Fruit fly (Drosophila melanogaster) whole organism, embryonic: ENCODE measurements around the gene Ald2.

ENCODE experiments used
- Abd-B ChIP-seq: fragments of 200-800 bp; sonication (Bioruptor generic); optimal IDR thresholded peaks from 2 replicates; lab custom pipeline; 2018; ENCODE audit warnings: missing biosample characterization, mild to moderate bottlenecking, missing genetic modification characterization, moderate library complexity
- BtbVII ChIP-seq: fragments of 200-800 bp; sonication (Bioruptor generic); optimal IDR thresholded peaks from 3 replicates; lab custom pipeline; 2017; ENCODE audit warnings: missing biosample characterization, mild to moderate bottlenecking, missing genetic modification characterization
- CG11504 ChIP-seq: fragments of 200-800 bp; sonication (Bioruptor generic); optimal IDR thresholded peaks from 3 replicates; lab custom pipeline; 2019; ENCODE audit warnings: missing biosample characterization, mild to moderate bottlenecking, missing genetic modification characterization, moderate library complexity
- CG12769 ChIP-seq: fragments of 200-800 bp; sonication (Bioruptor generic); optimal IDR thresholded peaks from 2 replicates; lab custom pipeline; 2019; ENCODE audit warnings: missing biosample characterization, mild to moderate bottlenecking, missing genetic modification characterization, moderate library complexity
- CG13424 ChIP-seq: fragments of 200-800 bp; sonication (Bioruptor generic); optimal IDR thresholded peaks from 2 replicates; lab custom pipeline; 2019; ENCODE audit warnings: missing biosample characterization, mild to moderate bottlenecking, missing genetic modification characterization, moderate library complexity
- CG14050 ChIP-seq: fragments of 200-800 bp; sonication (Bioruptor generic); IDR thresholded peaks from 3 replicates; pipeline ENCODE4 v1.3.6; 2022; ENCODE audit warnings: missing biosample characterization, missing genetic modification characterization
- CG14441 ChIP-seq: fragments of 200-800 bp; sonication (Bioruptor generic); IDR thresholded peaks from 2 replicates; pipeline ENCODE4 v1.3.6; 2022; ENCODE audit warnings: missing biosample characterization, missing genetic modification characterization
- CG15269 ChIP-seq: fragments of 200-800 bp; sonication (Bioruptor generic); optimal IDR thresholded peaks from 2 replicates; lab custom pipeline; 2018; ENCODE audit warnings: missing biosample characterization, mild to moderate bottlenecking, missing genetic modification characterization, moderate library complexity
- CG17612 ChIP-seq: fragments of 200-800 bp; sonication (Bioruptor generic); IDR thresholded peaks from 2 replicates; pipeline ENCODE4 v1.3.6; 2022; ENCODE audit warnings: missing biosample characterization, missing genetic modification characterization
- CG18262 ChIP-seq: fragments of 200-800 bp; optimal IDR thresholded peaks from 3 replicates; lab custom pipeline; 2019; ENCODE audit warnings: missing biosample characterization, mild to moderate bottlenecking, missing genetic modification characterization, moderate library complexity
- CG32532 ChIP-seq: fragments of 200-800 bp; sonication (Bioruptor generic); IDR thresholded peaks from 2 replicates; pipeline ENCODE4 v1.3.6; 2022; ENCODE audit warnings: missing biosample characterization, missing genetic modification characterization
- CG32772 ChIP-seq: fragments of 200-800 bp; sonication (Bioruptor generic); IDR thresholded peaks from 2 replicates; pipeline ENCODE4 v1.3.6; 2022; ENCODE audit warnings: missing biosample characterization, missing genetic modification characterization
- CG34224 ChIP-seq: fragments of 200-800 bp; sonication (Bioruptor generic); IDR thresholded peaks from 3 replicates; pipeline ENCODE4 v1.3.6; 2022; ENCODE audit warnings: missing biosample characterization, missing genetic modification characterization; ENCODE audit not compliant: partially characterized antibody
- CG8944 ChIP-seq: fragments of 200-800 bp; sonication (Bioruptor generic); optimal IDR thresholded peaks from 3 replicates; lab custom pipeline; 2016; ENCODE audit warnings: missing biosample characterization, missing genetic modification characterization
- CG9609 ChIP-seq: fragments of 200-800 bp; sonication (Bioruptor generic); optimal IDR thresholded peaks from 3 replicates; lab custom pipeline; 2016; ENCODE audit warnings: missing biosample characterization, missing genetic modification characterization
- CG9817 ChIP-seq: fragments of 200-800 bp; sonication (Bioruptor generic); optimal IDR thresholded peaks from 2 replicates; lab custom pipeline; 2018; ENCODE audit warnings: missing biosample characterization, mild to moderate bottlenecking, missing genetic modification characterization, moderate library complexity
- CTCF ChIP-seq: fragments of 200-800 bp; sonication (Bioruptor generic); optimal IDR thresholded peaks from 2 replicates; lab custom pipeline; 2017; ENCODE audit warnings: missing biosample characterization, mild to moderate bottlenecking, missing genetic modification characterization, moderate library complexity
- Drgx ChIP-seq: fragments of 200-800 bp; sonication (Bioruptor generic); IDR thresholded peaks from 2 replicates; pipeline ENCODE4 v1.3.6; 2022; ENCODE audit warnings: missing biosample characterization, missing genetic modification characterization
- E2f1 ChIP-seq: fragments of 200-800 bp; sonication (Bioruptor generic); IDR thresholded peaks from 2 replicates; pipeline ENCODE4 v1.3.6; 2022; ENCODE audit warnings: missing biosample characterization, missing genetic modification characterization
- HLH3B ChIP-seq: fragments of 200-800 bp; sonication (Bioruptor generic); IDR thresholded peaks from 2 replicates; pipeline ENCODE4 v1.3.6; 2022; ENCODE audit warnings: missing biosample characterization, missing genetic modification characterization
- MESR4 ChIP-seq: fragments of 200-800 bp; sonication (Bioruptor generic); optimal IDR thresholded peaks from 2 replicates; lab custom pipeline; 2018; ENCODE audit warnings: missing biosample characterization, mild to moderate bottlenecking, missing genetic modification characterization, moderate library complexity
- Mad ChIP-seq: fragments of 200-800 bp; sonication (Bioruptor generic); optimal IDR thresholded peaks from 2 replicates; lab custom pipeline; 2016; ENCODE audit warnings: missing biosample characterization, missing genetic modification characterization
- Mrtf ChIP-seq: fragments of 200-800 bp; sonication (Bioruptor generic); IDR thresholded peaks from 3 replicates; pipeline ENCODE4 v1.3.6; 2022; ENCODE audit warnings: missing biosample characterization, missing genetic modification characterization
- NC2β ChIP-seq: fragments of 200-800 bp; sonication (Bioruptor generic); optimal IDR thresholded peaks from 2 replicates; lab custom pipeline; 2016; ENCODE audit warnings: missing biosample characterization, missing genetic modification characterization
- NFAT ChIP-seq: fragments of 200-800 bp; sonication (Bioruptor generic); IDR thresholded peaks from 2 replicates; pipeline ENCODE4 v1.3.6; 2022; ENCODE audit warnings: missing biosample characterization, missing genetic modification characterization
- Pdp1 ChIP-seq, 2 experiments: fragments of 200-800 bp; sonication (Bioruptor generic); optimal IDR thresholded peaks; 3 replicates each; lab custom pipeline; 2016; ENCODE audit warnings: missing biosample characterization in 2 of 2, missing genetic modification characterization in 2 of 2, mild to moderate bottlenecking in 1 of 2, moderate library complexity in 1 of 2
- Rfx ChIP-seq: fragments of 200-800 bp; sonication (Bioruptor generic); IDR thresholded peaks from 2 replicates; pipeline ENCODE4 v1.3.6; 2022; ENCODE audit warnings: missing biosample characterization, missing genetic modification characterization
- Six4 ChIP-seq: fragments of 200-800 bp; sonication (Bioruptor generic); optimal IDR thresholded peaks from 2 replicates; lab custom pipeline; 2016; ENCODE audit warnings: missing biosample characterization, missing genetic modification characterization
- Sry-δ ChIP-seq: fragments of 200-800 bp; sonication (Bioruptor generic); optimal IDR thresholded peaks from 2 replicates; lab custom pipeline; 2016; ENCODE audit warnings: missing biosample characterization, missing genetic modification characterization
- az2 ChIP-seq: fragments of 200-800 bp; sonication (Bioruptor generic); optimal IDR thresholded peaks from 3 replicates; lab custom pipeline; 2016; ENCODE audit warnings: missing biosample characterization, missing genetic modification characterization
- bigmax ChIP-seq: fragments of 200-800 bp; sonication (Bioruptor generic); optimal IDR thresholded peaks from 2 replicates; lab custom pipeline; 2018; ENCODE audit warnings: missing biosample characterization, mild to moderate bottlenecking, missing genetic modification characterization
- cwo ChIP-seq: fragments of 200-800 bp; sonication (Bioruptor generic); optimal IDR thresholded peaks from 3 replicates; lab custom pipeline; 2017; ENCODE audit warnings: missing biosample characterization, missing genetic modification characterization, mild to moderate bottlenecking, moderate library complexity, missing genetic modification reagents
- dan ChIP-seq: fragments of 200-800 bp; sonication (Bioruptor generic); IDR thresholded peaks from 2 replicates; pipeline ENCODE4 v1.3.6; 2022; ENCODE audit warnings: missing biosample characterization, missing genetic modification characterization
- dmrt99B ChIP-seq: fragments of 200-800 bp; sonication (Bioruptor generic); optimal IDR thresholded peaks from 2 replicates; lab custom pipeline; 2018; ENCODE audit warnings: missing biosample characterization, mild to moderate bottlenecking, missing genetic modification characterization, moderate library complexity
- ewg ChIP-seq: fragments of 200-800 bp; sonication (Bioruptor generic); optimal IDR thresholded peaks from 3 replicates; lab custom pipeline; 2017; ENCODE audit warnings: mild to moderate bottlenecking, missing biosample characterization, missing genetic modification reagents, missing genetic modification characterization
- fd96Cb ChIP-seq: fragments of 200-800 bp; sonication (Bioruptor generic); optimal IDR thresholded peaks from 2 replicates; lab custom pipeline; 2018; ENCODE audit warnings: missing biosample characterization, mild to moderate bottlenecking, missing genetic modification characterization, moderate library complexity
- ftz-f1 ChIP-seq: fragments of 200-800 bp; sonication (Bioruptor generic); optimal IDR thresholded peaks from 2 replicates; lab custom pipeline; 2016; ENCODE audit warnings: missing biosample characterization, missing genetic modification characterization
- lbe ChIP-seq: fragments of 200-800 bp; sonication (Bioruptor generic); optimal IDR thresholded peaks from 2 replicates; lab custom pipeline; 2016; ENCODE audit warnings: missing biosample characterization, mild to moderate bottlenecking, missing genetic modification characterization
- lmd ChIP-seq: fragments of 200-800 bp; sonication (Bioruptor generic); IDR thresholded peaks from 2 replicates; pipeline ENCODE4 v1.3.6; 2022; ENCODE audit warnings: missing biosample characterization, missing genetic modification characterization
- pan ChIP-seq, 4 experiments: fragments of >200 bp in 3 of 4; fragments of 200-800 bp in 1 of 4; sonication (Bioruptor generic) in 1 of 4; optimal IDR thresholded peaks in 3 of 4; IDR thresholded peaks in 1 of 4; 2 replicates each; pipeline versions ENCODE4 v1.3.6 to Lab custom; 2017 to 2022; ENCODE audit warnings: missing biosample characterization in 2 of 4, missing genetic modification characterization in 2 of 4, mixed read lengths in 1 of 4
- prd ChIP-seq, 3 experiments: fragments of >200 bp in 2 of 3; fragments of 200-800 bp in 1 of 3; sonication (Bioruptor generic) in 1 of 3; optimal IDR thresholded peaks in 2 of 3; IDR thresholded peaks in 1 of 3; 2 replicates in 2 of 3; 3 replicates in 1 of 3; pipeline versions ENCODE4 v1.3.6 to Lab custom; 2017 to 2022; ENCODE audit warnings: missing biosample characterization in 1 of 3, missing genetic modification characterization in 1 of 3
- pum ChIP-seq: fragments of 200-800 bp; sonication (Bioruptor generic); optimal IDR thresholded peaks from 2 replicates; lab custom pipeline; 2016; ENCODE audit warnings: missing biosample characterization, missing genetic modification characterization
- salm ChIP-seq: fragments of 200-800 bp; sonication (Bioruptor generic); optimal IDR thresholded peaks from 2 replicates; lab custom pipeline; 2018; ENCODE audit warnings: missing biosample characterization, mild to moderate bottlenecking, missing genetic modification characterization
- sd ChIP-seq: fragments of 200-800 bp; sonication (Bioruptor generic); optimal IDR thresholded peaks from 3 replicates; lab custom pipeline; 2018; ENCODE audit warnings: missing biosample characterization, mild to moderate bottlenecking, missing genetic modification characterization, moderate library complexity
- sob ChIP-seq: fragments of 200-800 bp; sonication (Bioruptor generic); IDR thresholded peaks from 2 replicates; pipeline ENCODE4 v1.3.6; 2022; ENCODE audit warnings: missing biosample characterization, missing genetic modification characterization
- sug ChIP-seq: fragments of 200-800 bp; optimal IDR thresholded peaks from 2 replicates; lab custom pipeline; 2019; ENCODE audit warnings: missing biosample characterization, mild to moderate bottlenecking, missing genetic modification characterization, moderate library complexity
- vfl ChIP-seq: fragments of 200-800 bp; sonication (Bioruptor generic); optimal IDR thresholded peaks from 2 replicates; lab custom pipeline; 2016; ENCODE audit warnings: missing biosample characterization, missing genetic modification characterization
- zen ChIP-seq: fragments of 200-800 bp; sonication (Bioruptor generic); optimal IDR thresholded peaks from 3 replicates; lab custom pipeline; 2018; ENCODE audit warnings: missing biosample characterization, mild to moderate bottlenecking, missing genetic modification characterization, moderate library complexity

Ald2 gene

DNA sequence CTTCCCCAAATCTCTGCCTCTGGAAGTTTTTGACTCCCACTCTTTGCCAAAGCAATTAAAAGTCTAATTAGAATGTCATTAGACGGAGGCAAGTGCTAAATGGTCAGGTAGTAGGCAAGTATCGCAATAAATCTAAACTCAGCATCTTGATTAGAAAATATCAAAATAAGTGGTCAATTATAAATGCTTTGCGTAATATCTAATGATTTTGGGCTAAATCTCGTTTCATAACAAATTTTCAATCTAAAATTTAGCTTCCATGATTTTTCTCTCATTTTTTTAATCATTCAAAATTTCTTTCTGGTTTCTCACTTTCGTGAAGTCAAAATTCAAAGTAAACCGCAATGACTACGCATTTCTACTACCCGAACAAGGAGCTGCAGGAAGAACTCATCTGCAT, at the start of gene Ald2:
Gene Ald2, plus strand, starts transcription at position 301 of the 400 bp plus-strand sequence.
- no peak for TF ChIP-seq zen (tag; lab: Kevin White, UChicago)
- no peak for TF ChIP-seq Mrtf (GFP tag; lab: Robert Waterston, UW)
- no peak for TF ChIP-seq ftz-f1 (GFP tag; lab: Kevin White, UChicago)
- no peak for TF ChIP-seq BtbVII (GFP tag; lab: Kevin White, UChicago)
- no peak for TF ChIP-seq CG17612 (GFP tag; lab: Robert Waterston, UW)
- TF ChIP-seq Six4 (GFP tag; lab: Kevin White, UChicago): no peak
- TF ChIP-seq Rfx (GFP tag; lab: Robert Waterston, UW): no peak
- TF ChIP-seq Mad (GFP tag; lab: Kevin White, UChicago): no peak
- TF ChIP-seq fd96Cb (tag; lab: Kevin White, UChicago): no peak
- no peak for TF ChIP-seq CTCF (GFP tag; lab: Kevin White, UChicago)
- no peak for TF ChIP-seq CG12769 (tag; lab: Kevin White, UChicago)
- no peak for TF ChIP-seq CG15269 (tag; lab: Kevin White, UChicago)
- TF ChIP-seq az2 (GFP tag; lab: Kevin White, UChicago): no peak
- no peak for TF ChIP-seq CG9609 (GFP tag; lab: Kevin White, UChicago)
- no peak for TF ChIP-seq CG34224
- TF ChIP-seq CG13424 (tag; lab: Kevin White, UChicago): no peak
- TF ChIP-seq MESR4 (GFP tag; lab: Kevin White, UChicago): no peak
- no peak for TF ChIP-seq lbe (GFP tag; lab: Kevin White, UChicago)
- TF ChIP-seq bigmax: no peak
- TF ChIP-seq sug (tag; lab: Kevin White, UChicago): no peak

dm6 chr3R:26403556-26403955, 10.3 kb upstream of the Ald2 start, which contains the start of gene ppk15:
Gene ppk15, minus strand, starts transcription at chr3R:26403656.
- TF ChIP-seq Sry-δ (GFP tag; lab: Kevin White, UChicago): no peak
- TF ChIP-seq sd (tag; lab: Kevin White, UChicago): no peak
- TF ChIP-seq Drgx (GFP tag; lab: Robert Waterston, UW): no peak
- no peak for TF ChIP-seq salm (tag; lab: Kevin White, UChicago)
- TF ChIP-seq vfl (GFP tag; lab: Kevin White, UChicago): no peak
- no peak for TF ChIP-seq CG14050 (GFP tag; lab: Robert Waterston, UW)
- no peak for TF ChIP-seq NC2β (GFP tag; lab: Kevin White, UChicago)
- no peak for TF ChIP-seq CG32772 (GFP tag; lab: Robert Waterston, UW)
- no peak for TF ChIP-seq CG18262 (tag; lab: Kevin White, UChicago)

DNA sequence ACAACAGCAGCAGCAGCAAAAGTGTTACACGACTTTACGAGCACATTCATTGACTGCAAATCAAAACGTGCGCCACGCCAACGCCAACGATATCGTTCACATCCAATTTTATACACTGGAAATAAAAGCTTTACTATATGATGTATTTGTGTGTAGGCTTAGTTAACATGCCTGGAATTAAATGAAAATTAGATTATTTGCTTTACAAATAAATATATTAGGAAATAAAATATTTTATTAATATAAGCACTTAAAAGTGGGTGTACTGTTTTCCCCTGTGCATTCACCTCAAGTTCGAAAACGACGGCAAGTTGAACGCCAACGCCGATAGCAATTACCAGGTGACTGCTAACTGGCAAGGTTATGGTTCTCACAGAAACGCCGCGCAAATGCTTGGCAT, 4.1 kb upstream of the Ald2 start:
- peak; percentile 5 for TF ChIP-seq CG9817 (tag; lab: Kevin White, UChicago)
- TF ChIP-seq cwo (GFP tag; lab: Kevin White, UChicago): peak; percentile 18
- TF ChIP-seq Pdp1 (GFP tag; optimal IDR thresholded peaks at IDR 0.05; lab: Kevin White, UChicago): no peak
- peak; percentile 71 for TF ChIP-seq dmrt99B (tag; lab: Kevin White, UChicago)
- peak; percentile 55 for TF ChIP-seq lmd
- TF ChIP-seq prd (optimal IDR thresholded peaks at IDR 0.05; lab: Kevin White, UChicago): no peak
- TF ChIP-seq prd (GFP tag; IDR thresholded peaks at IDR 0.05; lab: Robert Waterston, UW): peak; percentile 30; the same call in 1 of the 3 replicates
- TF ChIP-seq CG14441: peak; percentile 60
- TF ChIP-seq CG32532: no peak
- TF ChIP-seq HLH3B (GFP tag; lab: Robert Waterston, UW): peak; percentile 61; the same call in 1 of the 2 replicates
- TF ChIP-seq Drgx (GFP tag; lab: Robert Waterston, UW): peak; percentile 73
- TF ChIP-seq NFAT (GFP tag; lab: Robert Waterston, UW): no peak
- TF ChIP-seq dan: no peak
- peak; percentile 45; the same call in 1 of the 2 replicates for TF ChIP-seq E2f1
- TF ChIP-seq sob: peak; percentile 29; the same call in 1 of the 2 replicates
- no peak for TF ChIP-seq pum (GFP tag; lab: Kevin White, UChicago)
- no peak for TF ChIP-seq ewg (GFP tag; lab: Kevin White, UChicago)
- peak; percentile 12 for TF ChIP-seq Abd-B (GFP tag; lab: Kevin White, UChicago)
- no peak for TF ChIP-seq pan (optimal IDR thresholded peaks at IDR 0.05; lab: Kevin White, UChicago)
- TF ChIP-seq pan (GFP tag; optimal IDR thresholded peaks at IDR 0.05 in 1 of 2, IDR thresholded peaks at IDR 0.05 in 1 of 2): peak in 1 of 2 experiments; percentile 50
- peak; percentile 62 for TF ChIP-seq CG11504
- TF ChIP-seq CG8944: no peak
